Fruit fly (Drosophila melanogaster) whole organism, embryonic: ENCODE results near the gene CG17470.
A peak's percentile ranks its signal among the peaks of the same experiment; 100 is the strongest.

ENCODE experiments used
- Ada2b ChIP-seq: fragments of 200-800 bp; sonication (Bioruptor generic); IDR thresholded peaks from 2 replicates; pipeline ENCODE4 v1.3.6; 2022; ENCODE audit warnings: missing biosample characterization, missing genetic modification characterization
- B-H1 ChIP-seq: fragments of 200-800 bp; sonication (Bioruptor generic); IDR thresholded peaks from 3 replicates; pipeline ENCODE4 v1.3.6; 2022; ENCODE audit warnings: missing biosample characterization, missing genetic modification characterization
- CG10209 ChIP-seq: fragments of 200-800 bp; sonication (Bioruptor generic); optimal IDR thresholded peaks from 3 replicates; lab custom pipeline; 2017; ENCODE audit warnings: missing biosample characterization, mild to moderate bottlenecking, missing genetic modification characterization, missing genetic modification reagents
- CG12104 ChIP-seq: fragments of 200-800 bp; sonication (Bioruptor generic); optimal IDR thresholded peaks from 3 replicates; lab custom pipeline; 2016; ENCODE audit warnings: missing biosample characterization, missing genetic modification characterization
- CG12155 ChIP-seq: fragments of 200-800 bp; sonication (Bioruptor generic); optimal IDR thresholded peaks from 3 replicates; lab custom pipeline; 2016; ENCODE audit warnings: missing biosample characterization, missing genetic modification characterization
- CG13424 ChIP-seq: fragments of 200-800 bp; sonication (Bioruptor generic); optimal IDR thresholded peaks from 2 replicates; lab custom pipeline; 2019; ENCODE audit warnings: missing biosample characterization, mild to moderate bottlenecking, missing genetic modification characterization, moderate library complexity
- CG1603 ChIP-seq: fragments of 200-800 bp; sonication (Bioruptor generic); optimal IDR thresholded peaks from 2 replicates; lab custom pipeline; 2019; ENCODE audit warnings: missing biosample characterization, mild to moderate bottlenecking, missing genetic modification characterization, moderate library complexity
- CG16813 ChIP-seq: fragments of 200-800 bp; sonication (Bioruptor generic); IDR thresholded peaks from 3 replicates; pipeline ENCODE4 v1.3.6; 2022; ENCODE audit warnings: missing biosample characterization, missing genetic modification characterization; ENCODE audit not compliant: partially characterized antibody
- CG17359 ChIP-seq: fragments of 200-800 bp; sonication (Bioruptor generic); optimal IDR thresholded peaks from 3 replicates; lab custom pipeline; 2018; ENCODE audit warnings: missing biosample characterization, mild to moderate bottlenecking, missing genetic modification characterization, moderate library complexity
- CG17912 ChIP-seq: fragments of 200-800 bp; sonication (Bioruptor generic); optimal IDR thresholded peaks from 2 replicates; lab custom pipeline; 2018; ENCODE audit warnings: missing biosample characterization, mild to moderate bottlenecking, missing genetic modification characterization
- CG1832 ChIP-seq: fragments of 200-800 bp; sonication (Bioruptor generic); optimal IDR thresholded peaks from 2 replicates; lab custom pipeline; 2017; ENCODE audit warnings: missing biosample characterization, mild to moderate bottlenecking, missing genetic modification characterization, inconsistent platforms
- CG2120 ChIP-seq: fragments of 200-800 bp; sonication (Bioruptor generic); optimal IDR thresholded peaks from 3 replicates; lab custom pipeline; 2016; ENCODE audit warnings: missing biosample characterization, missing genetic modification characterization
- CG30403 ChIP-seq: fragments of 200-800 bp; sonication (Bioruptor generic); optimal IDR thresholded peaks from 3 replicates; lab custom pipeline; 2016; ENCODE audit warnings: missing biosample characterization, missing genetic modification characterization
- CG34224 ChIP-seq: fragments of 200-800 bp; sonication (Bioruptor generic); IDR thresholded peaks from 3 replicates; pipeline ENCODE4 v1.3.6; 2022; ENCODE audit warnings: missing biosample characterization, missing genetic modification characterization; ENCODE audit not compliant: partially characterized antibody
- CG4282 ChIP-seq: fragments of 200-800 bp; sonication (Bioruptor generic); optimal IDR thresholded peaks from 2 replicates; lab custom pipeline; 2016; ENCODE audit warnings: missing biosample characterization, missing genetic modification characterization
- CG5953 ChIP-seq: fragments of 200-800 bp; sonication (Bioruptor generic); IDR thresholded peaks from 2 replicates; pipeline ENCODE4 v1.3.6; 2022; ENCODE audit warnings: missing biosample characterization, missing genetic modification characterization
- CG6813 ChIP-seq: fragments of 200-800 bp; sonication (Bioruptor generic); optimal IDR thresholded peaks from 2 replicates; lab custom pipeline; 2017; ENCODE audit warnings: missing biosample characterization, missing genetic modification characterization, mild to moderate bottlenecking, moderate library complexity, missing genetic modification reagents
- CG7271 ChIP-seq: fragments of 200-800 bp; sonication (Bioruptor generic); optimal IDR thresholded peaks from 2 replicates; lab custom pipeline; 2018; ENCODE audit warnings: missing biosample characterization, mild to moderate bottlenecking, missing genetic modification characterization, moderate library complexity
- CG9817 ChIP-seq: fragments of 200-800 bp; sonication (Bioruptor generic); optimal IDR thresholded peaks from 2 replicates; lab custom pipeline; 2018; ENCODE audit warnings: missing biosample characterization, mild to moderate bottlenecking, missing genetic modification characterization, moderate library complexity
- CG9932 ChIP-seq: fragments of 200-800 bp; sonication (Bioruptor generic); IDR thresholded peaks from 2 replicates; pipeline ENCODE4 v1.3.6; 2022; ENCODE audit warnings: missing biosample characterization, missing genetic modification characterization
- Dip3 ChIP-seq: fragments of 200-800 bp; sonication (Bioruptor generic); optimal IDR thresholded peaks from 3 replicates; lab custom pipeline; 2016; ENCODE audit warnings: missing biosample characterization, missing genetic modification characterization
- Dref ChIP-seq: fragments of 200-800 bp; sonication (Bioruptor generic); IDR thresholded peaks from 2 replicates; pipeline ENCODE4 v1.3.6; 2022; ENCODE audit warnings: missing biosample characterization, missing genetic modification characterization
- Elba2 ChIP-seq: fragments of 200-800 bp; sonication (Bioruptor generic); optimal IDR thresholded peaks from 3 replicates; lab custom pipeline; 2016; ENCODE audit warnings: missing biosample characterization, missing genetic modification characterization
- H2.0 ChIP-seq: fragments of 200-800 bp; sonication (Bioruptor generic); IDR thresholded peaks from 2 replicates; pipeline ENCODE4 v1.3.6; 2022; ENCODE audit warnings: missing biosample characterization, missing genetic modification characterization
- Hr39 ChIP-seq: fragments of >200 bp; optimal IDR thresholded peaks from 2 replicates; lab custom pipeline; 2017
- Hsf ChIP-seq: fragments of 200-800 bp; sonication (Bioruptor generic); optimal IDR thresholded peaks from 3 replicates; lab custom pipeline; 2016; ENCODE audit warnings: missing biosample characterization, missing genetic modification characterization
- Lim3 ChIP-seq: fragments of 200-800 bp; sonication (Bioruptor generic); IDR thresholded peaks from 2 replicates; pipeline ENCODE4 v1.3.6; 2022; ENCODE audit warnings: missing biosample characterization, missing genetic modification characterization
- Med ChIP-seq: fragments of 200-800 bp; sonication (Bioruptor generic); peaks from one replicate; lab custom pipeline; 2016; ENCODE audit warnings: missing biosample characterization, missing genetic modification characterization, mild to moderate bottlenecking, inconsistent platforms, moderate library complexity
- Myb ChIP-seq: fragments of 200-800 bp; sonication (Bioruptor generic); optimal IDR thresholded peaks from 2 replicates; lab custom pipeline; 2016; ENCODE audit warnings: missing biosample characterization, missing genetic modification characterization
- NC2α ChIP-seq: fragments of 200-800 bp; sonication (Bioruptor generic); optimal IDR thresholded peaks from 2 replicates; lab custom pipeline; 2016; ENCODE audit warnings: missing biosample characterization, missing genetic modification characterization
- NfI ChIP-seq: fragments of 200-800 bp; sonication (Bioruptor generic); optimal IDR thresholded peaks from 3 replicates; lab custom pipeline; 2018; ENCODE audit warnings: missing biosample characterization, mild to moderate bottlenecking, missing genetic modification characterization, moderate library complexity
- Oli ChIP-seq: fragments of 200-800 bp; sonication (Bioruptor generic); optimal IDR thresholded peaks from 2 replicates; lab custom pipeline; 2018; ENCODE audit warnings: missing biosample characterization, mild to moderate bottlenecking, missing genetic modification characterization, moderate library complexity
- Ptx1 ChIP-seq: fragments of 200-800 bp; sonication (Bioruptor generic); IDR thresholded peaks from 2 replicates; pipeline ENCODE4 v1.3.6; 2022; ENCODE audit warnings: missing biosample characterization, missing genetic modification characterization
- Xbp1 ChIP-seq: fragments of 200-800 bp; sonication (Bioruptor generic); optimal IDR thresholded peaks from 3 replicates; lab custom pipeline; 2016; ENCODE audit warnings: missing biosample characterization, mild to moderate bottlenecking, missing genetic modification characterization
- chif ChIP-seq, 2 experiments: fragments of 200-800 bp; sonication (Bioruptor generic); optimal IDR thresholded peaks; 3 replicates each; lab custom pipeline; 2016; ENCODE audit warnings: missing biosample characterization in 2 of 2, missing genetic modification characterization in 2 of 2
- dmrt11E ChIP-seq: fragments of 200-800 bp; sonication (Bioruptor generic); optimal IDR thresholded peaks from 3 replicates; lab custom pipeline; 2018; ENCODE audit warnings: missing biosample characterization, mild to moderate bottlenecking, missing genetic modification characterization, moderate library complexity
- ewg ChIP-seq: fragments of 200-800 bp; sonication (Bioruptor generic); optimal IDR thresholded peaks from 3 replicates; lab custom pipeline; 2017; ENCODE audit warnings: mild to moderate bottlenecking, missing biosample characterization, missing genetic modification reagents, missing genetic modification characterization
- fd102C ChIP-seq: fragments of 200-800 bp; sonication (Bioruptor generic); optimal IDR thresholded peaks from 2 replicates; lab custom pipeline; 2018; ENCODE audit warnings: missing biosample characterization, mild to moderate bottlenecking, missing genetic modification characterization, moderate library complexity
- gsb-n ChIP-seq: fragments of 200-800 bp; sonication (Bioruptor generic); optimal IDR thresholded peaks from 3 replicates; lab custom pipeline; 2018; ENCODE audit warnings: missing biosample characterization, mild to moderate bottlenecking, missing genetic modification characterization
- jing ChIP-seq: fragments of 200-800 bp; sonication (Bioruptor generic); optimal IDR thresholded peaks from 2 replicates; lab custom pipeline; 2018; ENCODE audit warnings: missing biosample characterization, mild to moderate bottlenecking, missing genetic modification characterization
- otp ChIP-seq: fragments of 200-800 bp; sonication (Bioruptor generic); IDR thresholded peaks from 3 replicates; pipeline ENCODE4, ENCODE4 v1.3.6; 2022; ENCODE audit warnings: missing biosample characterization, missing genetic modification characterization
- phol ChIP-seq: fragments of 200-800 bp; sonication (Bioruptor generic); optimal IDR thresholded peaks from 3 replicates; lab custom pipeline; 2018; ENCODE audit warnings: missing biosample characterization, mild to moderate bottlenecking, missing genetic modification characterization, moderate library complexity
- pita ChIP-seq: fragments of 200-800 bp; sonication (Bioruptor generic); optimal IDR thresholded peaks from 2 replicates; lab custom pipeline; 2017; ENCODE audit warnings: missing biosample characterization, mild to moderate bottlenecking, missing genetic modification characterization
- pzg ChIP-seq: fragments of 200-800 bp; sonication (Bioruptor generic); optimal IDR thresholded peaks from 3 replicates; lab custom pipeline; 2018; ENCODE audit warnings: missing biosample characterization, mild to moderate bottlenecking, missing genetic modification characterization, moderate library complexity
- row ChIP-seq: fragments of 200-800 bp; sonication (Bioruptor generic); IDR thresholded peaks from 3 replicates; pipeline ENCODE4 v1.3.6; 2022; ENCODE audit warnings: missing biosample characterization, missing genetic modification characterization
- sens ChIP-seq: fragments of 200-800 bp; sonication (Bioruptor generic); peaks from one replicate; lab custom pipeline; 2016; ENCODE audit warnings: missing biosample characterization, missing genetic modification characterization
- sima ChIP-seq: fragments of 200-800 bp; sonication (Bioruptor generic); optimal IDR thresholded peaks from 2 replicates; lab custom pipeline; 2016; ENCODE audit warnings: missing biosample characterization, missing genetic modification characterization
- tio ChIP-seq: fragments of 200-800 bp; sonication (Bioruptor generic); optimal IDR thresholded peaks from 2 replicates; lab custom pipeline; 2017; ENCODE audit warnings: missing biosample characterization, missing genetic modification characterization, inconsistent platforms
- tll ChIP-seq, 2 experiments: fragments of 200-800 bp in 1 of 2; fragments of >200 bp in 1 of 2; sonication (Bioruptor generic) in 1 of 2; optimal IDR thresholded peaks; 2 replicates each; lab custom pipeline; 2017 to 2019; ENCODE audit warnings: missing biosample characterization in 2 of 2, missing genetic modification characterization in 2 of 2, mild to moderate bottlenecking in 1 of 2, moderate library complexity in 1 of 2
- unc-4 ChIP-seq: fragments of 200-800 bp; sonication (Bioruptor generic); IDR thresholded peaks from 2 replicates; pipeline ENCODE4 v1.3.6; 2022; ENCODE audit warnings: missing biosample characterization, missing genetic modification characterization; ENCODE audit not compliant: partially characterized antibody
- wek ChIP-seq: fragments of 200-800 bp; sonication (Bioruptor generic); optimal IDR thresholded peaks from 3 replicates; lab custom pipeline; 2018; ENCODE audit warnings: missing biosample characterization, mild to moderate bottlenecking, missing genetic modification characterization, moderate library complexity

CG17470 gene

dm6 chr2L:20681648-20682098, 38.6 kb upstream of the CG17470 start, which contains the start of gene Cen (continued):
- TF ChIP-seq CG1603 (tag; lab: Kevin White, UChicago) (peak; percentile 75), CG17359 (tag; lab: Kevin White, UChicago) (no peak), Med (GFP tag; lab: Kevin White, UChicago) (peak; percentile 89), otp (GFP tag; lab: Robert Waterston, UW) (no peak), CG7271 (peak; percentile 1), H2.0 (GFP tag; lab: Robert Waterston, UW) (peak; percentile 45), B-H1 (GFP tag; lab: Robert Waterston, UW) (no peak), Ada2b (GFP tag; lab: Robert Waterston, UW) (peak; percentile 53; the same call in 1 of the 2 replicates), CG9817 (tag; lab: Kevin White, UChicago) (peak; percentile 1), sens (GFP tag; lab: Kevin White, UChicago) (peak; percentile 93), CG30403 (peak; percentile 50), Dip3 (GFP tag; lab: Kevin White, UChicago) (peak; percentile 53), tio (GFP tag; lab: Kevin White, UChicago) (peak; percentile 46), fd102C (GFP tag; lab: Kevin White, UChicago) (no peak), CG9932 (GFP tag; lab: Robert Waterston, UW) (peak; percentile 51; the same call in 1 of the 2 replicates), phol (tag; lab: Kevin White, UChicago) (peak; percentile 20), CG5953 (GFP tag; lab: Robert Waterston, UW) (no peak), CG4282 (GFP tag; lab: Kevin White, UChicago) (no peak), dmrt11E (tag; lab: Kevin White, UChicago) (peak; percentile 40), Hsf (GFP tag; lab: Kevin White, UChicago) (peak; percentile 48), Hr39 (no peak), jing (no peak), CG10209 (GFP tag; lab: Kevin White, UChicago) (peak; percentile 18), CG12155 (GFP tag; lab: Kevin White, UChicago) (peak; percentile 26), chif (GFP tag; optimal IDR thresholded peaks at IDR 0.05; lab: Kevin White, UChicago) (peak in 1 of 2 experiments; percentile 7), tll (GFP tag; optimal IDR thresholded peaks at IDR 0.05; lab: Kevin White, UChicago) (no peak), CG1832 (GFP tag; lab: Kevin White, UChicago) (no peak), Oli (peak; percentile 25), CG6813 (no peak), unc-4 (no peak), Myb (GFP tag; lab: Kevin White, UChicago) (peak; percentile 16), CG13424 (tag; lab: Kevin White, UChicago) (peak; percentile 23), CG34224 (GFP tag; lab: Robert Waterston, UW) (no peak), CG16813 (GFP tag; lab: Robert Waterston, UW) (no peak), CG17912 (no peak), pzg (GFP tag; lab: Kevin White, UChicago) (peak; percentile 18), Dref (GFP tag; lab: Robert Waterston, UW) (no peak), CG2120 (GFP tag; lab: Kevin White, UChicago) (peak; percentile 63), sima (GFP tag; lab: Kevin White, UChicago) (no peak), Lim3 (GFP tag; lab: Robert Waterston, UW) (no peak), row (GFP tag; lab: Robert Waterston, UW) (peak; percentile 66; the same call in 2 of the 3 replicates), gsb-n (tag; lab: Kevin White, UChicago) (no peak), ewg (GFP tag; lab: Kevin White, UChicago) (no peak), CG12104 (GFP tag; lab: Kevin White, UChicago) (peak; percentile 30), Xbp1 (GFP tag; lab: Kevin White, UChicago) (peak; percentile 39), NC2α (GFP tag; lab: Kevin White, UChicago) (no peak), pita (GFP tag; lab: Kevin White, UChicago) (no peak), Ptx1 (GFP tag; lab: Robert Waterston, UW) (peak; percentile 56; the same call in 1 of the 2 replicates), Elba2 (GFP tag; lab: Kevin White, UChicago) (no peak), wek (GFP tag; lab: Kevin White, UChicago) (peak; percentile 86), NfI (GFP tag; lab: Kevin White, UChicago) (peak; percentile 49)
